Fruit fly (Drosophila melanogaster): ENCODE measurements around the gene CG45263.
A peak's percentile ranks its signal among the peaks of the same experiment; 100 is the strongest.

The CG45263 gene

dm6 chr3R:8354458-8354857 is 123.0 kb downstream of the CG45263 start:
- TF ChIP-seq CG34367 (tag; optimal IDR thresholded peaks at IDR 0.05) = no peak
- TF ChIP-seq Pif1B (GFP tag; optimal IDR thresholded peaks at IDR 0.05) = no peak
- no peak for TF ChIP-seq CG10348 (GFP tag; IDR thresholded peaks at IDR 0.05)
- no peak for TF ChIP-seq gl (tag; optimal IDR thresholded peaks at IDR 0.05)
- peak; percentile 9 for TF ChIP-seq Pif1A (GFP tag; optimal IDR thresholded peaks at IDR 0.05)
- TF ChIP-seq fd96Ca (GFP tag; IDR thresholded peaks at IDR 0.05) = no peak; the same call in 1 of the 3 replicates
- TF ChIP-seq Ets98B (GFP tag; IDR thresholded peaks at IDR 0.05) = peak; percentile 66
- peak; percentile 72; the same call in 2 of the 3 replicates for TF ChIP-seq CG4496 (GFP tag; IDR thresholded peaks at IDR 0.05)
- TF ChIP-seq EcR (GFP tag; optimal IDR thresholded peaks at IDR 0.05) = no peak
- TF ChIP-seq CG32121 (GFP tag; IDR thresholded peaks at IDR 0.05) = peak; percentile 74
- no peak for TF ChIP-seq CG8301 (tag; optimal IDR thresholded peaks at IDR 0.05)
- TF ChIP-seq Snoo (tag; optimal IDR thresholded peaks at IDR 0.05) = peak; percentile 51
- no peak for TF ChIP-seq CG13204 (GFP tag; optimal IDR thresholded peaks at IDR 0.05)
- TF ChIP-seq CG14655 (GFP tag; optimal IDR thresholded peaks at IDR 0.05) = no peak
- TF ChIP-seq CG17806 (tag; optimal IDR thresholded peaks at IDR 0.05) = peak; percentile 3
- no peak for TF ChIP-seq D1 (tag; optimal IDR thresholded peaks at IDR 0.05)
- no peak for TF ChIP-seq CG9948 (tag; optimal IDR thresholded peaks at IDR 0.05)
- TF ChIP-seq CG12605 (GFP tag; IDR thresholded peaks at IDR 0.05) = peak; percentile 82
- no peak for TF ChIP-seq CG8159 (tag; optimal IDR thresholded peaks at IDR 0.05)
- no peak for TF ChIP-seq CG15710 (tag; optimal IDR thresholded peaks at IDR 0.05)
- no peak for TF ChIP-seq rn (GFP tag; IDR thresholded peaks at IDR 0.05)

dm6 chr3R:8353994-8354393 is 123.4 kb downstream of the CG45263 start:
- TF ChIP-seq D1 (tag; optimal IDR thresholded peaks at IDR 0.05) (no peak), CG10348 (GFP tag; IDR thresholded peaks at IDR 0.05) (no peak), gl (tag; optimal IDR thresholded peaks at IDR 0.05) (no peak), CG17806 (tag; optimal IDR thresholded peaks at IDR 0.05) (no peak), rn (GFP tag; IDR thresholded peaks at IDR 0.05) (no peak), fd96Ca (GFP tag; IDR thresholded peaks at IDR 0.05) (no peak), Snoo (tag; optimal IDR thresholded peaks at IDR 0.05) (no peak), CG13204 (GFP tag; optimal IDR thresholded peaks at IDR 0.05) (no peak), CG8159 (tag; optimal IDR thresholded peaks at IDR 0.05) (no peak)

dm6 chr3R:8352961-8353728 is 124.3 kb downstream of the CG45263 start:
- no peak for TF ChIP-seq CG8301 (tag; optimal IDR thresholded peaks at IDR 0.05)
- TF ChIP-seq CG4496 (GFP tag; IDR thresholded peaks at IDR 0.05) = no peak
- no peak for TF ChIP-seq rn (GFP tag; IDR thresholded peaks at IDR 0.05)
- TF ChIP-seq Pif1A (GFP tag; optimal IDR thresholded peaks at IDR 0.05) = no peak
- TF ChIP-seq Snoo (tag; optimal IDR thresholded peaks at IDR 0.05) = no peak
- no peak for TF ChIP-seq CG9948 (tag; optimal IDR thresholded peaks at IDR 0.05)
- no peak for TF ChIP-seq CG15710 (tag; optimal IDR thresholded peaks at IDR 0.05)
- no peak for TF ChIP-seq gl (tag; optimal IDR thresholded peaks at IDR 0.05)
- no peak for TF ChIP-seq CG13204 (GFP tag; optimal IDR thresholded peaks at IDR 0.05)
- TF ChIP-seq fd96Ca (GFP tag; IDR thresholded peaks at IDR 0.05) = no peak
- no peak for TF ChIP-seq EcR (GFP tag; optimal IDR thresholded peaks at IDR 0.05)
- no peak for TF ChIP-seq CG10348 (GFP tag; IDR thresholded peaks at IDR 0.05)
- no peak; the same call in 1 of the 2 replicates for TF ChIP-seq CG32121 (GFP tag; IDR thresholded peaks at IDR 0.05)
- no peak for TF ChIP-seq CG17806 (tag; optimal IDR thresholded peaks at IDR 0.05)
- no peak for TF ChIP-seq CG8159 (tag; optimal IDR thresholded peaks at IDR 0.05)
- no peak for TF ChIP-seq D1 (tag; optimal IDR thresholded peaks at IDR 0.05)
- no peak for TF ChIP-seq CG34367 (tag; optimal IDR thresholded peaks at IDR 0.05)
- no peak for TF ChIP-seq Pif1B (GFP tag; optimal IDR thresholded peaks at IDR 0.05)

- TF ChIP-seq gl (tag; optimal IDR thresholded peaks at IDR 0.05) = peak; percentile 94
- TF ChIP-seq Pif1A (GFP tag; optimal IDR thresholded peaks at IDR 0.05) = no peak
- no peak for TF ChIP-seq D1 (tag; optimal IDR thresholded peaks at IDR 0.05)
- TF ChIP-seq CG34367 (tag; optimal IDR thresholded peaks at IDR 0.05) = peak; percentile 71
- TF ChIP-seq CG14655 (GFP tag; optimal IDR thresholded peaks at IDR 0.05) = no peak
- TF ChIP-seq CG32121 (GFP tag; IDR thresholded peaks at IDR 0.05) = peak; percentile 79
- TF ChIP-seq Pif1B (GFP tag; optimal IDR thresholded peaks at IDR 0.05) = no peak
- TF ChIP-seq CG9948 (tag; optimal IDR thresholded peaks at IDR 0.05) = peak; percentile 2
- TF ChIP-seq rn (GFP tag; IDR thresholded peaks at IDR 0.05) = no peak
- no peak for TF ChIP-seq CG10348 (GFP tag; IDR thresholded peaks at IDR 0.05)
- TF ChIP-seq CG12605 (GFP tag; IDR thresholded peaks at IDR 0.05) = peak; percentile 87
- TF ChIP-seq fd96Ca (GFP tag; IDR thresholded peaks at IDR 0.05) = peak; percentile 66; the same call in 2 of the 3 replicates
- TF ChIP-seq Ets98B (GFP tag; IDR thresholded peaks at IDR 0.05) = peak; percentile 71
- TF ChIP-seq Snoo (tag; optimal IDR thresholded peaks at IDR 0.05) = peak; percentile 50
- peak; percentile 84 for TF ChIP-seq CG4496 (GFP tag; IDR thresholded peaks at IDR 0.05)
- TF ChIP-seq CG8301 (tag; optimal IDR thresholded peaks at IDR 0.05) = peak; percentile 83
- peak; percentile 42 for TF ChIP-seq CG15710 (tag; optimal IDR thresholded peaks at IDR 0.05)
- peak; percentile 63 for TF ChIP-seq CG8159 (tag; optimal IDR thresholded peaks at IDR 0.05)
- TF ChIP-seq CG17806 (tag; optimal IDR thresholded peaks at IDR 0.05) = peak; percentile 45
- TF ChIP-seq EcR (GFP tag; optimal IDR thresholded peaks at IDR 0.05) = peak; percentile 30
- no peak for TF ChIP-seq CG13204 (GFP tag; optimal IDR thresholded peaks at IDR 0.05)
These were observed 127.8 kb downstream of the CG45263 start, which contains the start of gene Atg13 for dm6 chr3R:8349449-8350115. TSS of gene Atg13 (plus strand) at chr3R:8349815.

dm6 chr3R:8349106-8349448 is 128.3 kb downstream of the CG45263 start:
- TF ChIP-seq CG10348 (GFP tag; IDR thresholded peaks at IDR 0.05) (no peak), rn (GFP tag; IDR thresholded peaks at IDR 0.05) (no peak), CG32121 (GFP tag; IDR thresholded peaks at IDR 0.05) (no peak), CG13204 (GFP tag; optimal IDR thresholded peaks at IDR 0.05) (no peak), CG15710 (tag; optimal IDR thresholded peaks at IDR 0.05) (no peak), Pif1B (GFP tag; optimal IDR thresholded peaks at IDR 0.05) (no peak), CG12605 (GFP tag; IDR thresholded peaks at IDR 0.05) (no peak), CG17806 (tag; optimal IDR thresholded peaks at IDR 0.05) (no peak), CG9948 (tag; optimal IDR thresholded peaks at IDR 0.05) (no peak), fd96Ca (GFP tag; IDR thresholded peaks at IDR 0.05) (no peak), Ets98B (GFP tag; IDR thresholded peaks at IDR 0.05) (no peak), D1 (tag; optimal IDR thresholded peaks at IDR 0.05) (no peak), CG14655 (GFP tag; optimal IDR thresholded peaks at IDR 0.05) (no peak), CG4496 (GFP tag; IDR thresholded peaks at IDR 0.05) (no peak), gl (tag; optimal IDR thresholded peaks at IDR 0.05) (no peak), CG34367 (tag; optimal IDR thresholded peaks at IDR 0.05) (no peak), CG8159 (tag; optimal IDR thresholded peaks at IDR 0.05) (no peak), CG8301 (tag; optimal IDR thresholded peaks at IDR 0.05) (no peak), Pif1A (GFP tag; optimal IDR thresholded peaks at IDR 0.05) (no peak)
